Fruit fly (Drosophila melanogaster) whole organism, embryonic: Measurements from ENCODE around the gene CG46308.

Experiments used
- Atf-2 ChIP-seq: fragments of 200-800 bp; sonication (Bioruptor generic); optimal IDR thresholded peaks from 2 replicates; lab custom pipeline; 2016; ENCODE audit warnings: missing biosample characterization, missing genetic modification characterization
- Atf6 ChIP-seq: fragments of 200-800 bp; sonication (Bioruptor generic); IDR thresholded peaks from 2 replicates; pipeline ENCODE4 v1.3.6; 2022; ENCODE audit warnings: missing biosample characterization, missing genetic modification characterization
- B-H2 ChIP-seq: fragments of 200-800 bp; sonication (Bioruptor generic); optimal IDR thresholded peaks from 2 replicates; lab custom pipeline; 2018; ENCODE audit warnings: missing biosample characterization, mild to moderate bottlenecking, missing genetic modification characterization
- CG1024 ChIP-seq: fragments of 200-800 bp; sonication (Bioruptor generic); IDR thresholded peaks from 2 replicates; pipeline ENCODE4 v1.3.6; 2022; ENCODE audit warnings: missing biosample characterization, missing genetic modification characterization
- CG10267 ChIP-seq: fragments of 200-800 bp; sonication (Bioruptor generic); optimal IDR thresholded peaks from 2 replicates; lab custom pipeline; 2018; ENCODE audit warnings: missing biosample characterization, mild to moderate bottlenecking, missing genetic modification characterization, moderate library complexity
- CG10274 ChIP-seq: fragments of 200-800 bp; sonication (Bioruptor generic); optimal IDR thresholded peaks from 3 replicates; lab custom pipeline; 2017; ENCODE audit warnings: missing biosample characterization, mild to moderate bottlenecking, missing genetic modification characterization
- CG10959 ChIP-seq: fragments of 200-800 bp; sonication (Bioruptor generic); IDR thresholded peaks from 2 replicates; pipeline ENCODE4 v1.3.6; 2022; ENCODE audit warnings: missing biosample characterization, missing genetic modification characterization
- CG12299 ChIP-seq: fragments of 200-800 bp; sonication (Bioruptor generic); optimal IDR thresholded peaks from 2 replicates; lab custom pipeline; 2018; ENCODE audit warnings: missing biosample characterization, mild to moderate bottlenecking, missing genetic modification characterization
- CG1233 ChIP-seq: fragments of 200-800 bp; sonication (Bioruptor generic); optimal IDR thresholded peaks from 4 replicates; lab custom pipeline; 2018; ENCODE audit warnings: missing biosample characterization, mild to moderate bottlenecking, missing genetic modification characterization
- CG12744 ChIP-seq: fragments of 200-800 bp; sonication (Bioruptor generic); optimal IDR thresholded peaks from 2 replicates; lab custom pipeline; 2016; ENCODE audit warnings: missing biosample characterization, missing genetic modification characterization
- CG13296 ChIP-seq: fragments of 200-800 bp; sonication (Bioruptor generic); optimal IDR thresholded peaks from 3 replicates; lab custom pipeline; 2018; ENCODE audit warnings: missing biosample characterization, mild to moderate bottlenecking, missing genetic modification characterization
- CG16815 ChIP-seq: fragments of 200-800 bp; sonication (Bioruptor generic); optimal IDR thresholded peaks from 3 replicates; lab custom pipeline; 2017; ENCODE audit warnings: missing biosample characterization, mild to moderate bottlenecking, missing genetic modification characterization
- CG17328 ChIP-seq: fragments of 200-800 bp; sonication (Bioruptor generic); IDR thresholded peaks from 2 replicates; pipeline ENCODE4 v1.3.6; 2022; ENCODE audit warnings: missing biosample characterization, missing genetic modification characterization
- CG17802 ChIP-seq: fragments of 200-800 bp; sonication (Bioruptor generic); optimal IDR thresholded peaks from 2 replicates; lab custom pipeline; 2018; ENCODE audit warnings: missing biosample characterization, mild to moderate bottlenecking, missing genetic modification characterization, moderate library complexity
- CG17829 ChIP-seq: fragments of 200-800 bp; optimal IDR thresholded peaks from 2 replicates; lab custom pipeline; 2019; ENCODE audit warnings: missing biosample characterization, mild to moderate bottlenecking, missing genetic modification characterization, moderate library complexity
- CG2875 ChIP-seq: fragments of 200-800 bp; sonication (Bioruptor generic); optimal IDR thresholded peaks from 2 replicates; lab custom pipeline; 2017; ENCODE audit warnings: missing biosample characterization, mild to moderate bottlenecking, missing genetic modification characterization, missing genetic modification reagents
- CG30020 ChIP-seq: fragments of 200-800 bp; optimal IDR thresholded peaks from 2 replicates; lab custom pipeline; 2019; ENCODE audit warnings: missing biosample characterization, mild to moderate bottlenecking, missing genetic modification characterization, moderate library complexity
- CG31388 ChIP-seq: fragments of 200-800 bp; sonication (Bioruptor generic); optimal IDR thresholded peaks from 2 replicates; lab custom pipeline; 2016; ENCODE audit warnings: missing biosample characterization, missing genetic modification characterization
- CG32532 ChIP-seq: fragments of 200-800 bp; sonication (Bioruptor generic); IDR thresholded peaks from 2 replicates; pipeline ENCODE4 v1.3.6; 2022; ENCODE audit warnings: missing biosample characterization, missing genetic modification characterization
- CG3726 ChIP-seq: fragments of 200-800 bp; sonication (Bioruptor generic); IDR thresholded peaks from 3 replicates; pipeline ENCODE4, ENCODE4 v1.3.6; 2022; ENCODE audit warnings: missing biosample characterization, missing genetic modification characterization
- CG3838 ChIP-seq: fragments of 200-800 bp; sonication (Bioruptor generic); optimal IDR thresholded peaks from 3 replicates; lab custom pipeline; 2016; ENCODE audit warnings: missing biosample characterization, missing genetic modification characterization
- CG3847 ChIP-seq: fragments of 200-800 bp; sonication (Bioruptor generic); IDR thresholded peaks from 2 replicates; pipeline ENCODE4 v1.3.6; 2022; ENCODE audit warnings: missing biosample characterization, missing genetic modification characterization
- CG4820 ChIP-seq: fragments of 200-800 bp; sonication (Bioruptor generic); optimal IDR thresholded peaks from 3 replicates; lab custom pipeline; 2016; ENCODE audit warnings: missing biosample characterization, missing genetic modification characterization
- CG7271 ChIP-seq: fragments of 200-800 bp; sonication (Bioruptor generic); optimal IDR thresholded peaks from 2 replicates; lab custom pipeline; 2018; ENCODE audit warnings: missing biosample characterization, mild to moderate bottlenecking, missing genetic modification characterization, moderate library complexity
- CG8281 ChIP-seq: fragments of 200-800 bp; sonication (Bioruptor generic); optimal IDR thresholded peaks from 2 replicates; lab custom pipeline; 2018; ENCODE audit warnings: missing biosample characterization, mild to moderate bottlenecking, missing genetic modification characterization, moderate library complexity
- CG9797 ChIP-seq: fragments of 200-800 bp; sonication (Bioruptor generic); optimal IDR thresholded peaks from 3 replicates; lab custom pipeline; 2018; ENCODE audit warnings: missing biosample characterization, mild to moderate bottlenecking, missing genetic modification characterization
- CTCF ChIP-seq: fragments of 200-800 bp; sonication (Bioruptor generic); optimal IDR thresholded peaks from 2 replicates; lab custom pipeline; 2017; ENCODE audit warnings: missing biosample characterization, mild to moderate bottlenecking, missing genetic modification characterization, moderate library complexity
- D ChIP-seq, 2 experiments: fragments of 200-800 bp in 1 of 2; fragments of >200 bp in 1 of 2; sonication (Bioruptor generic) in 1 of 2; optimal IDR thresholded peaks; 2 replicates in 1 of 2; 3 replicates in 1 of 2; lab custom pipeline; 2017; ENCODE audit warnings: mild to moderate bottlenecking in 1 of 2, missing biosample characterization in 1 of 2, missing genetic modification characterization in 1 of 2, missing genetic modification reagents in 1 of 2
- Dp ChIP-seq: fragments of 200-800 bp; sonication (Bioruptor generic); optimal IDR thresholded peaks from 2 replicates; lab custom pipeline; 2018; ENCODE audit warnings: missing biosample characterization, mild to moderate bottlenecking, missing genetic modification characterization, moderate library complexity
- Elba2 ChIP-seq: fragments of 200-800 bp; sonication (Bioruptor generic); optimal IDR thresholded peaks from 3 replicates; lab custom pipeline; 2016; ENCODE audit warnings: missing biosample characterization, missing genetic modification characterization
- HmgD ChIP-seq: fragments of 200-800 bp; sonication (Bioruptor generic); optimal IDR thresholded peaks from 3 replicates; lab custom pipeline; 2016; ENCODE audit warnings: missing biosample characterization, missing genetic modification characterization
- Mes4 ChIP-seq: fragments of 200-800 bp; sonication (Bioruptor generic); optimal IDR thresholded peaks from 2 replicates; lab custom pipeline; 2016; ENCODE audit warnings: missing biosample characterization, missing genetic modification characterization
- Sry-β ChIP-seq: fragments of 200-800 bp; sonication (Bioruptor generic); optimal IDR thresholded peaks from 2 replicates; lab custom pipeline; 2018; ENCODE audit warnings: missing biosample characterization, mild to moderate bottlenecking, missing genetic modification characterization, moderate library complexity
- Xbp1 ChIP-seq: fragments of 200-800 bp; sonication (Bioruptor generic); optimal IDR thresholded peaks from 3 replicates; lab custom pipeline; 2016; ENCODE audit warnings: missing biosample characterization, mild to moderate bottlenecking, missing genetic modification characterization
- ac ChIP-seq: fragments of 200-800 bp; sonication (Bioruptor generic); optimal IDR thresholded peaks from 3 replicates; lab custom pipeline; 2017; ENCODE audit warnings: missing biosample characterization, mild to moderate bottlenecking, missing genetic modification characterization
- ara ChIP-seq: fragments of 200-800 bp; sonication (Bioruptor generic); IDR thresholded peaks from 2 replicates; pipeline ENCODE4 v1.3.6; 2022; ENCODE audit warnings: missing biosample characterization, missing genetic modification characterization
- cad ChIP-seq: fragments of >200 bp; optimal IDR thresholded peaks from 2 replicates; lab custom pipeline; 2017; ENCODE audit warnings: missing biosample characterization, missing genetic modification characterization
- dati ChIP-seq: fragments of 200-800 bp; sonication (Bioruptor generic); IDR thresholded peaks from 2 replicates; pipeline ENCODE4 v1.3.6; 2022; ENCODE audit warnings: missing biosample characterization, missing genetic modification characterization
- emc ChIP-seq: fragments of 200-800 bp; sonication (Bioruptor generic); optimal IDR thresholded peaks from 2 replicates; lab custom pipeline; 2016; ENCODE audit warnings: missing biosample characterization, missing genetic modification characterization
- en ChIP-seq: fragments of 200-800 bp; sonication (Bioruptor generic); optimal IDR thresholded peaks from 2 replicates; lab custom pipeline; 2016; ENCODE audit warnings: missing biosample characterization, missing genetic modification characterization
- gsb-n ChIP-seq: fragments of 200-800 bp; sonication (Bioruptor generic); optimal IDR thresholded peaks from 3 replicates; lab custom pipeline; 2018; ENCODE audit warnings: missing biosample characterization, mild to moderate bottlenecking, missing genetic modification characterization
- her ChIP-seq: fragments of 200-800 bp; sonication (Bioruptor generic); optimal IDR thresholded peaks from 2 replicates; lab custom pipeline; 2016; ENCODE audit warnings: missing biosample characterization, missing genetic modification characterization
- lilli ChIP-seq: fragments of 200-800 bp; sonication (Bioruptor generic); optimal IDR thresholded peaks from 3 replicates; lab custom pipeline; 2016; ENCODE audit warnings: missing biosample characterization, missing genetic modification characterization
- pb ChIP-seq: fragments of 200-800 bp; sonication (Bioruptor generic); optimal IDR thresholded peaks from 3 replicates; lab custom pipeline; 2016; ENCODE audit warnings: missing biosample characterization, missing genetic modification characterization
- pho ChIP-seq: fragments of 200-800 bp; sonication (Bioruptor generic); optimal IDR thresholded peaks from 2 replicates; lab custom pipeline; 2016; ENCODE audit warnings: missing biosample characterization, missing genetic modification characterization
- seq ChIP-seq: fragments of 200-800 bp; sonication (Bioruptor generic); IDR thresholded peaks from 2 replicates; pipeline ENCODE4 v1.3.6; 2022; ENCODE audit warnings: missing biosample characterization, missing genetic modification characterization
- tll ChIP-seq, 2 experiments: fragments of 200-800 bp in 1 of 2; fragments of >200 bp in 1 of 2; sonication (Bioruptor generic) in 1 of 2; optimal IDR thresholded peaks; 2 replicates each; lab custom pipeline; 2017 to 2019; ENCODE audit warnings: missing biosample characterization in 2 of 2, missing genetic modification characterization in 2 of 2, mild to moderate bottlenecking in 1 of 2, moderate library complexity in 1 of 2
- toy ChIP-seq: fragments of 200-800 bp; sonication (Bioruptor generic); IDR thresholded peaks from 2 replicates; pipeline ENCODE4 v1.3.6; 2022; ENCODE audit warnings: missing biosample characterization, missing genetic modification characterization
- vnd ChIP-seq: fragments of 200-800 bp; sonication (Bioruptor generic); IDR thresholded peaks from 3 replicates; pipeline ENCODE4 v1.3.6; 2022; ENCODE audit warnings: missing biosample characterization, missing genetic modification characterization; ENCODE audit not compliant: partially characterized antibody
- zen ChIP-seq: fragments of 200-800 bp; sonication (Bioruptor generic); optimal IDR thresholded peaks from 3 replicates; lab custom pipeline; 2018; ENCODE audit warnings: missing biosample characterization, mild to moderate bottlenecking, missing genetic modification characterization, moderate library complexity

Gene CG46308

dm6 chr2L:13514262-13514937 lies 52.8 kb downstream of the CG46308 start (continued):
- TF ChIP-seq dati (GFP tag; lab: Robert Waterston, UW) (no peak), CTCF (peak; percentile 20), CG3726 (0 out of 3 replicates have a peak, but pooled peaks have one; percentile 36), CG10959 (no peak), zen (tag; lab: Kevin White, UChicago) (no peak), CG16815 (GFP tag; lab: Kevin White, UChicago) (peak; percentile 76), CG17328 (GFP tag; lab: Robert Waterston, UW) (no peak), her (GFP tag; lab: Kevin White, UChicago) (no peak), CG32532 (GFP tag; lab: Robert Waterston, UW) (peak; percentile 69; the same call in 1 of the 2 replicates), Atf6 (GFP tag; lab: Robert Waterston, UW) (peak; percentile 53; the same call in 1 of the 2 replicates), ac (GFP tag; lab: Kevin White, UChicago) (no peak), CG3847 (GFP tag; lab: Robert Waterston, UW) (peak; percentile 65), Xbp1 (GFP tag; lab: Kevin White, UChicago) (no peak), Mes4 (no peak), emc (GFP tag; lab: Kevin White, UChicago) (no peak), gsb-n (peak; percentile 30), seq (peak; percentile 44; the same call in 1 of the 2 replicates), CG31388 (GFP tag; lab: Kevin White, UChicago) (no peak), vnd (GFP tag; lab: Robert Waterston, UW) (no peak), Dp (GFP tag; lab: Kevin White, UChicago) (no peak), Sry-β (GFP tag; lab: Kevin White, UChicago) (no peak), HmgD (GFP tag; lab: Kevin White, UChicago) (no peak), CG10274 (GFP tag; lab: Kevin White, UChicago) (peak; percentile 34), en (no peak), ara (GFP tag; lab: Robert Waterston, UW) (0 out of 2 replicates have a peak, but pooled peaks have one; percentile 50), pho (GFP tag; lab: Kevin White, UChicago) (peak; percentile 32), CG1024 (GFP tag; lab: Robert Waterston, UW) (no peak), CG12744 (GFP tag; lab: Kevin White, UChicago) (no peak), CG4820 (GFP tag; lab: Kevin White, UChicago) (no peak), CG2875 (GFP tag; lab: Kevin White, UChicago) (peak; percentile 34), CG30020 (tag; lab: Kevin White, UChicago) (no peak), toy (GFP tag; lab: Robert Waterston, UW) (no peak), D (optimal IDR thresholded peaks at IDR 0.05; lab: Kevin White, UChicago) (no peak), D (GFP tag; optimal IDR thresholded peaks at IDR 0.05; lab: Kevin White, UChicago) (no peak), CG9797 (GFP tag; lab: Kevin White, UChicago) (no peak), CG17829 (tag; lab: Kevin White, UChicago) (peak; percentile 22), CG3838 (no peak), Atf-2 (GFP tag; lab: Kevin White, UChicago) (no peak), CG17802 (no peak), cad (GFP tag; lab: Kevin White, UChicago) (no peak), CG13296 (peak; percentile 46), CG12299 (tag; lab: Kevin White, UChicago) (no peak), pb (GFP tag; lab: Kevin White, UChicago) (no peak), CG1233 (GFP tag; lab: Kevin White, UChicago) (peak; percentile 18), tll (GFP tag; optimal IDR thresholded peaks at IDR 0.05; lab: Kevin White, UChicago) (no peak), B-H2 (GFP tag; lab: Kevin White, UChicago) (peak; percentile 62), Elba2 (GFP tag; lab: Kevin White, UChicago) (no peak), CG7271 (tag; lab: Kevin White, UChicago) (no peak), CG10267 (tag; lab: Kevin White, UChicago) (no peak), lilli (GFP tag; lab: Kevin White, UChicago) (peak; percentile 63), CG8281 (tag; lab: Kevin White, UChicago) (no peak)
